Fruit fly (Drosophila melanogaster) whole organism, adult: ENCODE measurements around the gene CG33773.

Source experiments
- CG11617 ChIP-seq: fragments of 200-800 bp; sonication (Bioruptor generic); optimal IDR thresholded peaks from 2 replicates; lab custom pipeline; 2017; ENCODE audit warnings: mild to moderate bottlenecking, missing biosample characterization, missing genetic modification reagents, missing genetic modification characterization
- CG12768 ChIP-seq: fragments of 200-800 bp; sonication (Bioruptor generic); optimal IDR thresholded peaks from 2 replicates; lab custom pipeline; 2017; ENCODE audit warnings: missing biosample characterization, missing genetic modification characterization, mild to moderate bottlenecking, moderate library complexity, missing genetic modification reagents
- CG14711 ChIP-seq: fragments of 200-800 bp; sonication (Bioruptor generic); optimal IDR thresholded peaks from 2 replicates; lab custom pipeline; 2018; ENCODE audit warnings: missing biosample characterization, mild to moderate bottlenecking, missing genetic modification characterization, moderate library complexity
- CG1620 ChIP-seq: fragments of 200-800 bp; sonication (Bioruptor generic); optimal IDR thresholded peaks from 2 replicates; lab custom pipeline; 2016; ENCODE audit warnings: missing biosample characterization, missing genetic modification characterization
- CG7101 ChIP-seq: fragments of 200-800 bp; sonication (Bioruptor generic); optimal IDR thresholded peaks from 2 replicates; lab custom pipeline; 2018; ENCODE audit warnings: missing biosample characterization, mild to moderate bottlenecking, missing genetic modification characterization, moderate library complexity
- Clk ChIP-seq: fragments of 200-800 bp; sonication (Bioruptor generic); optimal IDR thresholded peaks from 2 replicates; lab custom pipeline; 2017; ENCODE audit warnings: missing biosample characterization, missing genetic modification characterization
- Crg-1 ChIP-seq: fragments of 200-800 bp; sonication (Bioruptor generic); optimal IDR thresholded peaks from 2 replicates; lab custom pipeline; 2016; ENCODE audit warnings: missing biosample characterization, missing genetic modification characterization
- Hr96 ChIP-seq: fragments of 200-800 bp; sonication (Bioruptor generic); optimal IDR thresholded peaks from 2 replicates; lab custom pipeline; 2016; ENCODE audit warnings: missing biosample characterization, missing genetic modification characterization
- Mnt ChIP-seq: fragments of 200-800 bp; sonication (Bioruptor generic); optimal IDR thresholded peaks from 2 replicates; lab custom pipeline; 2016; ENCODE audit warnings: missing biosample characterization, mild to moderate bottlenecking, missing genetic modification characterization
- cnc ChIP-seq, 2 experiments: fragments of >200 bp; optimal IDR thresholded peaks; 2 replicates each; lab custom pipeline; 2017
- kay ChIP-seq: fragments of 200-800 bp; sonication (Bioruptor generic); peaks from one replicate; lab custom pipeline; 2016; ENCODE audit warnings: missing biosample characterization, missing genetic modification characterization, borderline replicate concordance
- ovo ChIP-seq: fragments of 200-800 bp; sonication (Bioruptor generic); optimal IDR thresholded peaks from 2 replicates; lab custom pipeline; 2016; ENCODE audit warnings: missing biosample characterization, missing genetic modification characterization
- tj ChIP-seq: fragments of 200-800 bp; sonication (Bioruptor generic); optimal IDR thresholded peaks from 3 replicates; lab custom pipeline; 2017; ENCODE audit warnings: missing biosample characterization, mild to moderate bottlenecking, missing genetic modification characterization, moderate library complexity
- toe ChIP-seq: fragments of 200-800 bp; sonication (Bioruptor generic); optimal IDR thresholded peaks from 2 replicates; lab custom pipeline; 2016; ENCODE audit warnings: missing biosample characterization, missing genetic modification characterization

dm6 chr3R:31035046-31035445 is at the start of gene CG33773:
- TF ChIP-seq toe (GFP tag; lab: Kevin White, UChicago) (no peak), ovo (GFP tag; lab: Kevin White, UChicago) (no peak), Mnt (GFP tag; lab: Kevin White, UChicago) (no peak), CG1620 (no peak), Clk (GFP tag; lab: Kevin White, UChicago) (no peak), CG11617 (no peak), tj (GFP tag; lab: Kevin White, UChicago) (no peak), CG14711 (tag; lab: Kevin White, UChicago) (no peak), cnc (optimal IDR thresholded peaks at IDR 0.05; lab: Kevin White, UChicago) (no peak), kay (GFP tag; lab: Kevin White, UChicago) (no peak), Crg-1 (GFP tag; lab: Kevin White, UChicago) (no peak), CG7101 (tag; lab: Kevin White, UChicago) (no peak), Hr96 (no peak), CG12768 (GFP tag; lab: Kevin White, UChicago) (no peak)
